Worm (Caenorhabditis elegans) whole organism, L3 larva: Measurements from ENCODE around the gene clec-161.
A peak's percentile ranks its signal among the peaks of the same experiment; 100 is the strongest.

Experiments used
- R02D3.7 ChIP-seq: fragments of 150-350 bp; optimal IDR thresholded peaks from 2 replicates; lab custom pipeline; 2014; ENCODE audit warnings: missing biosample characterization, missing genetic modification characterization
- ZK546.5 ChIP-seq: sonication (generic microtip); optimal IDR thresholded peaks from 2 replicates; lab custom pipeline; 2017; ENCODE audit warnings: missing biosample characterization, missing genetic modification characterization
- ama-1 ChIP-seq: fragments of 150-350 bp; optimal IDR thresholded peaks from 2 replicates; lab custom pipeline; 2018
- ceh-16 ChIP-seq: sonication (generic microtip); optimal IDR thresholded peaks from 2 replicates; lab custom pipeline; 2017; ENCODE audit warnings: missing biosample characterization, missing genetic modification characterization
- ceh-28 ChIP-seq: fragments of 150-350 bp; optimal IDR thresholded peaks from 2 replicates; lab custom pipeline; 2014; ENCODE audit warnings: missing biosample characterization, missing genetic modification reagents, missing genetic modification characterization
- ceh-9 ChIP-seq: sonication (generic microtip); optimal IDR thresholded peaks from 2 replicates; lab custom pipeline; 2018; ENCODE audit warnings: missing biosample characterization, missing genetic modification characterization
- daf-12 ChIP-seq: fragments of 150-350 bp; optimal IDR thresholded peaks from 2 replicates; lab custom pipeline; 2014; ENCODE audit warnings: missing biosample characterization, missing genetic modification reagents, missing genetic modification characterization
- egl-5 ChIP-seq: fragments of 150-350 bp; optimal IDR thresholded peaks from 2 replicates; lab custom pipeline; 2017; ENCODE audit warnings: missing biosample characterization, missing genetic modification reagents, missing genetic modification characterization, inconsistent platforms
- elt-1 ChIP-seq: fragments of 150-350 bp; optimal IDR thresholded peaks from 2 replicates; lab custom pipeline; 2014; ENCODE audit warnings: missing biosample characterization, missing genetic modification characterization
- elt-2 ChIP-seq: sonication (generic microtip); optimal IDR thresholded peaks from 2 replicates; lab custom pipeline; 2016; ENCODE audit warnings: missing genetic modification reagents, mild to moderate bottlenecking, missing genetic modification characterization, missing compliant biosample characterization
- fkh-2 ChIP-seq: fragments of 150-350 bp; optimal IDR thresholded peaks from 2 replicates; lab custom pipeline; 2014; ENCODE audit warnings: missing biosample characterization, missing genetic modification reagents, missing genetic modification characterization
- fos-1 ChIP-seq: fragments of 150-350 bp; optimal IDR thresholded peaks from 2 replicates; lab custom pipeline; 2014; ENCODE audit warnings: missing biosample characterization, missing genetic modification characterization
- hmg-11 ChIP-seq: sonication (generic microtip); optimal IDR thresholded peaks from 2 replicates; lab custom pipeline; 2016; ENCODE audit warnings: missing genetic modification characterization, missing compliant biosample characterization
- jun-1 ChIP-seq: fragments of 150-350 bp; optimal IDR thresholded peaks from 2 replicates; lab custom pipeline; 2014; ENCODE audit warnings: missing biosample characterization, missing genetic modification reagents, missing genetic modification characterization
- lin-15B ChIP-seq: fragments of 150-350 bp; optimal IDR thresholded peaks from 2 replicates; lab custom pipeline; 2014; ENCODE audit warnings: missing biosample characterization, missing genetic modification characterization
- lin-39 ChIP-seq: fragments of 150-350 bp; optimal IDR thresholded peaks from 2 replicates; lab custom pipeline; 2018; ENCODE audit warnings: missing biosample characterization, missing genetic modification reagents, missing genetic modification characterization
- lsy-12 ChIP-seq: sonication (generic microtip); optimal IDR thresholded peaks from 2 replicates; lab custom pipeline; 2016; ENCODE audit warnings: mild to moderate bottlenecking, missing genetic modification characterization, missing compliant biosample characterization
- mdl-1 ChIP-seq: fragments of 150-350 bp; optimal IDR thresholded peaks from 2 replicates; lab custom pipeline; 2014; ENCODE audit warnings: missing biosample characterization, missing genetic modification characterization
- nfya-1 ChIP-seq: sonication (generic microtip); optimal IDR thresholded peaks from 2 replicates; lab custom pipeline; 2017; ENCODE audit warnings: missing genetic modification characterization, mild to moderate bottlenecking, missing compliant biosample characterization, antibody characterized with exemption, moderate library complexity; ENCODE audit not compliant: insufficient read depth
- nhr-11 ChIP-seq: fragments of 150-350 bp; optimal IDR thresholded peaks from 2 replicates; lab custom pipeline; 2014; ENCODE audit warnings: missing biosample characterization, missing genetic modification characterization
- nhr-23 ChIP-seq: fragments of 150-350 bp; optimal IDR thresholded peaks from 2 replicates; lab custom pipeline; 2014; ENCODE audit warnings: missing biosample characterization, missing genetic modification reagents, missing genetic modification characterization
- nhr-237 ChIP-seq: fragments of 150-350 bp; optimal IDR thresholded peaks from 2 replicates; lab custom pipeline; 2014; ENCODE audit warnings: missing biosample characterization, missing genetic modification characterization
- nhr-25 ChIP-seq: sonication (generic microtip); optimal IDR thresholded peaks from 2 replicates; lab custom pipeline; 2017; ENCODE audit warnings: missing biosample characterization, missing genetic modification characterization
- nhr-28 ChIP-seq: fragments of 150-350 bp; optimal IDR thresholded peaks from 2 replicates; lab custom pipeline; 2014; ENCODE audit warnings: missing biosample characterization, missing genetic modification characterization
- nhr-67 ChIP-seq: fragments of 150-350 bp; optimal IDR thresholded peaks from 2 replicates; lab custom pipeline; 2014; ENCODE audit warnings: missing biosample characterization, missing genetic modification characterization
- nhr-76 ChIP-seq: fragments of 150-350 bp; sonication (generic microtip); optimal IDR thresholded peaks from 5 replicates; lab custom pipeline; 2014; ENCODE audit warnings: missing biosample characterization, missing genetic modification characterization
- pha-4 ChIP-seq: fragments of 150-350 bp; optimal IDR thresholded peaks from 2 replicates; lab custom pipeline; 2014; ENCODE audit warnings: missing biosample characterization, missing genetic modification reagents, missing genetic modification characterization
- pqm-1 ChIP-seq: fragments of 150-350 bp; optimal IDR thresholded peaks from 2 replicates; lab custom pipeline; 2017; ENCODE audit warnings: missing biosample characterization, missing genetic modification characterization, inconsistent platforms
- skn-1 ChIP-seq: fragments of 150-350 bp; optimal IDR thresholded peaks from 2 replicates; lab custom pipeline; 2014; ENCODE audit warnings: missing biosample characterization, missing genetic modification characterization
- snpc-4 ChIP-seq: fragments of 150-350 bp; optimal IDR thresholded peaks from 2 replicates; lab custom pipeline; 2014; ENCODE audit warnings: missing biosample characterization, missing genetic modification characterization
- unc-39 ChIP-seq: sonication (generic microtip); optimal IDR thresholded peaks from 4 replicates; lab custom pipeline; 2017; ENCODE audit warnings: missing biosample characterization, missing genetic modification characterization
- unc-62 ChIP-seq: fragments of 150-350 bp; sonication (generic microtip); optimal IDR thresholded peaks from 4 replicates; lab custom pipeline; 2014; ENCODE audit warnings: missing biosample characterization, missing genetic modification reagents, missing genetic modification characterization
- zag-1 ChIP-seq: fragments of 150-350 bp; optimal IDR thresholded peaks from 2 replicates; lab custom pipeline; 2014; ENCODE audit warnings: missing biosample characterization, missing genetic modification characterization
- ztf-11 ChIP-seq: fragments of 150-350 bp; optimal IDR thresholded peaks from 2 replicates; lab custom pipeline; 2014; ENCODE audit warnings: missing biosample characterization, missing genetic modification characterization
- ztf-4 ChIP-seq: fragments of 150-350 bp; optimal IDR thresholded peaks from 2 replicates; lab custom pipeline; 2014; ENCODE audit warnings: missing biosample characterization, missing genetic modification characterization

clec-161 gene

DNA sequence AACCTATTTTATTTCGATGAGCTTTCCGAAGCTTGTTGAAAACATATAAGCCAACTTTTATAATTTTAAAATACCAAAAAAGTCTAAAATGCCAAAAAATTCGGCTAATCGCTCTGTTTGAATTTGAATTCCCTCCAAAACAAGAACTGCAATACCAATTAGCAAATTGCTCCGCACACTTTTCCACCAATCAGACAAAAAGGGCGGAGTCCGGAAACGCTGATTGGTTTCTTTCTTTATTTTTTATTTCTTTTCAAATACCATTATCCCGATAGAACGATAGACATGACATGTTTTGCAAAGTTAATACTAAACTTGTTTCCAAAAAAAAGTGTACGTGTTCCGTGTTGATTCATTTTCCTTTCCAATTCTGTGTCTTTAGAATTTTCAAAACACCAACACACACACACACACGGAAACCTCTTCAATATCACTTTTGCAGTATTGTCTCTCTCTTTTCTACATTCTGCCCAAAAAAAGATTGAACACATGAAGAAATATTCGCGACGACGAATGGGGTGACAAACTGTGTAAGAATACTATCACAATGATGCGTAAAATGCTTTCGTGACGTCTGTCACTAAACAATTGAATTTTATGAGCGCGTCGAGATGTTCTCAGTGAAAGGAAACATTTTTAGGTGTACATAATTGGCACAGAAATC lies 9.2 kb upstream of the clec-161 start:
- no peak for TF ChIP-seq nhr-237 (tag; lab: Kevin White, UChicago)
- TF ChIP-seq ceh-28 (tag; lab: Kevin White, UChicago), result no peak
- peak; percentile 13 for TF ChIP-seq hmg-11 (tag; lab: Kevin White, UChicago)
- TF ChIP-seq jun-1, result no peak
- TF ChIP-seq elt-1, result no peak
- no peak for TF ChIP-seq unc-62 (GFP tag; lab: Kevin White, UChicago)
- no peak for TF ChIP-seq nhr-67 (tag; lab: Kevin White, UChicago)
- no peak for TF ChIP-seq nhr-11
- no peak for TF ChIP-seq nhr-76
- TF ChIP-seq lin-15B, result no peak
- TF ChIP-seq nfya-1 (tag; lab: Kevin White, UChicago), result peak; percentile 91
- peak; percentile 78 for TF ChIP-seq nhr-25 (tag; lab: Kevin White, UChicago)
- TF ChIP-seq lin-39, result no peak
- TF ChIP-seq elt-2 (tag; lab: Kevin White, UChicago), result peak; percentile 1

ce11 chrIII:9616933-9617332 lies 8.4 kb upstream of the clec-161 start:
- TF ChIP-seq ama-1 (lab: Kevin White, UChicago) (no peak), mdl-1 (tag; lab: Kevin White, UChicago) (no peak), ZK546.5 (no peak)
- TF ChIP-seq, all 47 proteins: peak for 0

ce11 chrIII:9616426-9616825 lies 7.9 kb upstream of the clec-161 start, which contains the start of gene hcp-3:
Gene hcp-3 (minus strand): TSS chrIII:9616470.
- TF ChIP-seq lin-15B, result peak; percentile 39
- TF ChIP-seq jun-1, result no peak
- TF ChIP-seq snpc-4 (tag; lab: Kevin White, UChicago), result peak; percentile 4
- TF ChIP-seq nhr-25 (tag; lab: Kevin White, UChicago), result peak; percentile 27
- no peak for TF ChIP-seq ztf-4
- TF ChIP-seq R02D3.7 (tag; lab: Kevin White, UChicago), result no peak
- peak; percentile 12 for TF ChIP-seq elt-2 (tag; lab: Kevin White, UChicago)
- TF ChIP-seq lsy-12 (tag; lab: Kevin White, UChicago), result no peak
- peak; percentile 66 for TF ChIP-seq nfya-1 (tag; lab: Kevin White, UChicago)
- TF ChIP-seq ama-1 (lab: Kevin White, UChicago), result no peak
- no peak for TF ChIP-seq elt-1
- TF ChIP-seq lin-39, result no peak
- TF ChIP-seq egl-5 (tag; lab: Kevin White, UChicago), result no peak
- TF ChIP-seq ceh-28 (tag; lab: Kevin White, UChicago), result peak; percentile 46
- peak; percentile 62 for TF ChIP-seq pha-4 (tag; lab: Kevin White, UChicago)
- TF ChIP-seq unc-39 (tag; lab: Kevin White, UChicago), result no peak
- TF ChIP-seq skn-1, result no peak
- no peak for TF ChIP-seq fkh-2 (tag; lab: Kevin White, UChicago)
- TF ChIP-seq pqm-1 (tag; lab: Kevin White, UChicago), result no peak
- TF ChIP-seq fos-1 (tag; lab: Kevin White, UChicago), result no peak
- TF ChIP-seq zag-1 (tag; lab: Kevin White, UChicago), result no peak
- peak; percentile 26 for TF ChIP-seq hmg-11 (tag; lab: Kevin White, UChicago)
- no peak for TF ChIP-seq nhr-67 (tag; lab: Kevin White, UChicago)
- peak; percentile 45 for TF ChIP-seq nhr-23 (tag; lab: Kevin White, UChicago)

- no peak for TF ChIP-seq ztf-11 (tag; lab: Kevin White, UChicago)
- TF ChIP-seq ceh-16, result no peak
- TF ChIP-seq nhr-28 (tag; lab: Kevin White, UChicago), result no peak
- no peak for TF ChIP-seq daf-12 (tag; lab: Kevin White, UChicago)
- TF ChIP-seq ceh-28 (tag; lab: Kevin White, UChicago), result no peak
- TF ChIP-seq ceh-9 (tag; lab: Kevin White, UChicago), result no peak
Observed at ce11 chrIII:9615114-9615513, 6.6 kb upstream of the clec-161 start.

- TF ChIP-seq lin-15B, result peak; percentile 48
- TF ChIP-seq mdl-1 (tag; lab: Kevin White, UChicago), result no peak
- TF ChIP-seq nfya-1 (tag; lab: Kevin White, UChicago), result peak; percentile 45
- no peak for TF ChIP-seq egl-5 (tag; lab: Kevin White, UChicago)
- TF ChIP-seq ceh-28 (tag; lab: Kevin White, UChicago), result no peak
- no peak for TF ChIP-seq zag-1 (tag; lab: Kevin White, UChicago)
- TF ChIP-seq nhr-25 (tag; lab: Kevin White, UChicago), result peak; percentile 2
- peak; percentile 43 for TF ChIP-seq nhr-23 (tag; lab: Kevin White, UChicago)
- TF ChIP-seq, all 47 proteins: peak for 4
Observed at ce11 chrIII:9614211-9614610, 5.7 kb upstream of the clec-161 start, which contains the start of the genes pri-1 and F58A4.6. Gene pri-1 (minus strand): TSS chrIII:9614281. Gene F58A4.6 (plus strand): TSS chrIII:9614482.
